Fruit fly (Drosophila melanogaster) whole organism, embryonic: Measurements from ENCODE around the gene CG6048.

Experiments
- Ada2b ChIP-seq: fragments of 200-800 bp; sonication (Bioruptor generic); IDR thresholded peaks from 2 replicates; pipeline ENCODE4 v1.3.6; 2022; ENCODE audit warnings: missing biosample characterization, missing genetic modification characterization
- Adf1 ChIP-seq: fragments of 200-800 bp; sonication (Bioruptor generic); IDR thresholded peaks from 2 replicates; pipeline ENCODE4 v1.3.6; 2022; ENCODE audit warnings: missing biosample characterization, missing genetic modification characterization
- CG15514 ChIP-seq: fragments of 200-800 bp; sonication (Bioruptor generic); optimal IDR thresholded peaks from 3 replicates; lab custom pipeline; 2017; ENCODE audit warnings: missing biosample characterization, missing genetic modification characterization, mild to moderate bottlenecking, moderate library complexity, missing genetic modification reagents
- CG2889 ChIP-seq: fragments of 200-800 bp; sonication (Bioruptor generic); IDR thresholded peaks from 3 replicates; pipeline ENCODE4 v1.3.6; 2022; ENCODE audit warnings: missing biosample characterization, missing genetic modification characterization
- CG32767 ChIP-seq: fragments of 200-800 bp; sonication (Bioruptor generic); IDR thresholded peaks from 2 replicates; pipeline ENCODE4 v1.3.6; 2022; ENCODE audit warnings: missing biosample characterization, missing genetic modification characterization
- CTCF ChIP-seq: fragments of 200-800 bp; sonication (Bioruptor generic); optimal IDR thresholded peaks from 2 replicates; lab custom pipeline; 2017; ENCODE audit warnings: missing biosample characterization, mild to moderate bottlenecking, missing genetic modification characterization, moderate library complexity
- Hsf ChIP-seq: fragments of 200-800 bp; sonication (Bioruptor generic); optimal IDR thresholded peaks from 3 replicates; lab custom pipeline; 2016; ENCODE audit warnings: missing biosample characterization, missing genetic modification characterization
- Sox100B ChIP-seq: fragments of 200-800 bp; sonication (Bioruptor generic); optimal IDR thresholded peaks from 3 replicates; lab custom pipeline; 2018; ENCODE audit warnings: missing biosample characterization, mild to moderate bottlenecking, missing genetic modification characterization
- ab ChIP-seq: fragments of 200-800 bp; sonication (Bioruptor generic); optimal IDR thresholded peaks from 2 replicates; lab custom pipeline; 2016; ENCODE audit warnings: missing biosample characterization, missing genetic modification characterization

DNA sequence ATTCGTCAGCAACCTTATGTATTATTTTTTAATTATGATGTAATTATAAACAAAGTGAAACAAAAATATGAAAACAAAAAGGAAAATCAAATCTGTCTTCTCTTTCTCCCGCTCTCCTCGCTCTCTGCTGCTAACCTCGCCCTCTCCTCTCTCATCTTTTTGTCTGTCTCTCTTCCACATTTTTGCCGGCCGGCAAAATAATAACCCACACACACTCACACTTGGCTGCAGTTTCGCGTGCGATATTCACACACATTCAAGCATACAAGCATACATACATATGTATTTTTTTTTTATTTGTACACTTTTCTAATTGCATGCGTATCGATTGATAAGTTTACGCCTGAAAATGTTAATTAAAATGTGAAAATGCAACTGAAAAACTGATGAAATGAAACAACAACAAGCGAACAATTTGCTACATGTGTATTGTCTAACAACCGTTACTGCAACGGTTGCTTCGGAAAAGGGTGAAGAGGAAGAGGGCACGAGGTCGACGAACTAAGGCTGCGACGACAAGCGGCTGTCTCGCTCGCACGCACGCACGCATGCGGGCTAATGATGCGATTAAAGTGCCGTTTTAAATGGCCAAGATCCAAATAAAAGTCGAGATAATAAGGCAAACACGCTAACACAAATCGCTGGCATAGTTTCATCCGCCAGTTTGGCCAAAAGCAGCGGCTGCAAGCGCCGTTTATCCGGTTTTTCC lies 47.8 kb upstream of the CG6048 start:
- TF ChIP-seq CTCF (GFP tag; lab: Kevin White, UChicago) (no peak), Adf1 (no peak), Ada2b (no peak), Hsf (GFP tag; lab: Kevin White, UChicago) (no peak), CG2889 (GFP tag; lab: Robert Waterston, UW) (no peak), CG32767 (GFP tag; lab: Robert Waterston, UW) (no peak), Sox100B (GFP tag; lab: Kevin White, UChicago) (no peak), ab (no peak), CG15514 (GFP tag; lab: Kevin White, UChicago) (no peak)
